Fruit fly (Drosophila melanogaster) Kc167 (cell line): Measurements from ENCODE around the gene Grx5.

Experiments
- Sin3A ChIP-seq: fragments of >200 bp; optimal IDR thresholded peaks from 2 replicates; lab custom pipeline; 2018; ENCODE audit warnings: missing external identifiers
- h ChIP-seq: fragments of >200 bp; optimal IDR thresholded peaks from 3 replicates; lab custom pipeline; 2018; ENCODE audit warnings: missing external identifiers
- insv ChIP-seq: fragments of >200 bp; optimal IDR thresholded peaks from 3 replicates; lab custom pipeline; 2018; ENCODE audit warnings: missing external identifiers

DNA sequence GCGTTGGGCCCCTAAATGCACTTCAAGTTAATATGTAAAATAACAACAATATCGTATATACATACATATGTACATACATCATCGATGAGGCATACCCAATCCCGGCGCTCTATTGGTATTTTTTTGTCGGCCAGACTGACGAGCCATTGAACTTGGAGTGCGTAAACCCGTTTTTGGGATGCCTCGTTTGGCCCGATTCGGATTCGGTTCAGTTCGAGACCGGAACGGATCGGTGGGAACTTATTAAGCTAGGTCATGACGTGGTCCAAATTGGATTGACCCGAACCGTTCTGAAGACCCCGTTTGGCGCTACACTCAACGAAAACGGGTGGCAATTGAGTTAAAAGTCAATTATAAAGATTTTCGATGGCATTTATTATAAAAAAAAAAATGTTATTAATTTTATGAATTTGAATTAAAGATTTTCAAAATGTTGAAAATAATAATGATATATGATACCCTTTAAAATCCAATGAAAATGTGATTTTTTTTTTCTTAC is 8.2 kb upstream of the Grx5 start:
- TF ChIP-seq insv (lab: Kevin White, UChicago): no peak
- TF ChIP-seq Sin3A (lab: Kevin White, UChicago): no peak
- no peak for TF ChIP-seq h (lab: Kevin White, UChicago)
